Worm (Caenorhabditis elegans) whole organism, mixed stage, embryonic: ENCODE measurements around the gene inx-7.

Source experiments
- ceh-43 ChIP-seq: fragments of 200-800 bp; sonication (Bioruptor generic); optimal IDR thresholded peaks from 2 replicates; lab custom pipeline; 2018; ENCODE audit warnings: mild to moderate bottlenecking, missing genetic modification characterization, moderate library complexity, missing compliant biosample characterization
- ces-1 ChIP-seq: fragments of 150-350 bp; optimal IDR thresholded peaks from 2 replicates; lab custom pipeline; 2014; ENCODE audit warnings: missing biosample characterization, missing genetic modification reagents, missing genetic modification characterization
- elt-1 ChIP-seq: sonication (generic microtip); optimal IDR thresholded peaks from 2 replicates; lab custom pipeline; 2017; ENCODE audit warnings: missing genetic modification characterization, mild to moderate bottlenecking, missing compliant biosample characterization, antibody characterized with exemption, moderate library complexity, borderline replicate concordance; ENCODE audit not compliant: insufficient read depth
- hlh-1 ChIP-seq: fragments of 150-350 bp; optimal IDR thresholded peaks from 2 replicates; lab custom pipeline; 2014; ENCODE audit warnings: missing biosample characterization, missing genetic modification reagents, missing genetic modification characterization
- mep-1 ChIP-seq: fragments of 150-350 bp; optimal IDR thresholded peaks from 2 replicates; lab custom pipeline; 2017; ENCODE audit warnings: missing biosample characterization, missing genetic modification reagents, missing genetic modification characterization, inconsistent platforms
- nhr-12 ChIP-seq: fragments of 150-350 bp; optimal IDR thresholded peaks from 2 replicates; lab custom pipeline; 2014; ENCODE audit warnings: missing biosample characterization, missing genetic modification characterization
- nhr-237 ChIP-seq: fragments of 150-350 bp; optimal IDR thresholded peaks from 2 replicates; lab custom pipeline; 2014; ENCODE audit warnings: missing biosample characterization, missing genetic modification characterization
- nhr-76 ChIP-seq: sonication (generic microtip); optimal IDR thresholded peaks from 2 replicates; lab custom pipeline; 2017; ENCODE audit warnings: missing biosample characterization, missing genetic modification characterization
- pha-4 ChIP-seq: fragments of 150-350 bp; optimal IDR thresholded peaks from 2 replicates; lab custom pipeline; 2018; ENCODE audit warnings: missing biosample characterization, missing genetic modification reagents, missing genetic modification characterization
- unc-39 ChIP-seq: fragments of 150-350 bp; optimal IDR thresholded peaks from 2 replicates; lab custom pipeline; 2014; ENCODE audit warnings: missing biosample characterization, missing genetic modification characterization
- unc-62 ChIP-seq: fragments of 150-350 bp; optimal IDR thresholded peaks from 2 replicates; lab custom pipeline; 2014; ENCODE audit warnings: missing biosample characterization, missing genetic modification reagents, missing genetic modification characterization
- ztf-11 ChIP-seq: fragments of 150-350 bp; optimal IDR thresholded peaks from 2 replicates; lab custom pipeline; 2014; ENCODE audit warnings: missing biosample characterization, missing genetic modification characterization

- no peak for TF ChIP-seq nhr-12
- no peak for TF ChIP-seq pha-4 (tag; lab: Kevin White, UChicago)
- TF ChIP-seq elt-1 (tag; lab: Kevin White, UChicago), result no peak
- TF ChIP-seq ztf-11 (tag; lab: Kevin White, UChicago), result no peak
- no peak for TF ChIP-seq unc-39 (tag; lab: Kevin White, UChicago)
- no peak for TF ChIP-seq unc-62 (GFP tag; lab: Kevin White, UChicago)
- no peak for TF ChIP-seq ces-1
- TF ChIP-seq nhr-237 (tag; lab: Kevin White, UChicago), result no peak
- no peak for TF ChIP-seq mep-1
- no peak for TF ChIP-seq ceh-43 (GFP tag; lab: Kevin White, UChicago)
- TF ChIP-seq nhr-76, result no peak
- no peak for TF ChIP-seq hlh-1 (tag; lab: Kevin White, UChicago)
Observed at ce11 chrIV:5934046-5934445, 12.4 kb downstream of the inx-7 start, which contains the start of gene H32C10.1.
